Worm (Caenorhabditis elegans) whole organism, L3 larva: ENCODE results near the gene mop-25.1.
A peak's percentile ranks its signal among the peaks of the same experiment; 100 is the strongest.

ENCODE experiments used
- R02D3.7 ChIP-seq: fragments of 150-350 bp; optimal IDR thresholded peaks from 2 replicates; lab custom pipeline; 2014; ENCODE audit warnings: missing biosample characterization, missing genetic modification characterization
- ZK546.5 ChIP-seq: sonication (generic microtip); optimal IDR thresholded peaks from 2 replicates; lab custom pipeline; 2017; ENCODE audit warnings: missing biosample characterization, missing genetic modification characterization
- ama-1 ChIP-seq: fragments of 150-350 bp; optimal IDR thresholded peaks from 2 replicates; lab custom pipeline; 2018
- ceh-82 ChIP-seq: fragments of 150-350 bp; optimal IDR thresholded peaks from 2 replicates; lab custom pipeline; 2014; ENCODE audit warnings: missing biosample characterization, missing genetic modification characterization
- daf-12 ChIP-seq: fragments of 150-350 bp; optimal IDR thresholded peaks from 2 replicates; lab custom pipeline; 2014; ENCODE audit warnings: missing biosample characterization, missing genetic modification reagents, missing genetic modification characterization
- egl-27 ChIP-seq: sonication (generic microtip); optimal IDR thresholded peaks from 4 replicates; lab custom pipeline; 2017; ENCODE audit warnings: missing biosample characterization, missing genetic modification reagents, missing genetic modification characterization
- elt-1 ChIP-seq: fragments of 150-350 bp; optimal IDR thresholded peaks from 2 replicates; lab custom pipeline; 2014; ENCODE audit warnings: missing biosample characterization, missing genetic modification characterization
- elt-2 ChIP-seq: sonication (generic microtip); optimal IDR thresholded peaks from 2 replicates; lab custom pipeline; 2016; ENCODE audit warnings: missing genetic modification reagents, mild to moderate bottlenecking, missing genetic modification characterization, missing compliant biosample characterization
- elt-3 ChIP-seq, 3 experiments: fragments of 150-350 bp in 1 of 3; sonication (generic microtip) in 2 of 3; optimal IDR thresholded peaks; 2 replicates in 2 of 3; 4 replicates in 1 of 3; lab custom pipeline; 2014 to 2017; ENCODE audit warnings: missing biosample characterization in 3 of 3, missing genetic modification characterization in 3 of 3
- eor-1 ChIP-seq, 2 experiments: fragments of 150-350 bp; optimal IDR thresholded peaks; 2 replicates each; lab custom pipeline; 2014 to 2018; ENCODE audit warnings: missing biosample characterization in 2 of 2, missing genetic modification characterization in 2 of 2
- fkh-10 ChIP-seq: sonication (generic microtip); optimal IDR thresholded peaks from 2 replicates; lab custom pipeline; 2017; ENCODE audit warnings: missing biosample characterization, missing genetic modification reagents, missing genetic modification characterization
- fkh-2 ChIP-seq: fragments of 150-350 bp; optimal IDR thresholded peaks from 2 replicates; lab custom pipeline; 2014; ENCODE audit warnings: missing biosample characterization, missing genetic modification reagents, missing genetic modification characterization
- fos-1 ChIP-seq: fragments of 150-350 bp; optimal IDR thresholded peaks from 2 replicates; lab custom pipeline; 2014; ENCODE audit warnings: missing biosample characterization, missing genetic modification characterization
- jun-1 ChIP-seq: fragments of 150-350 bp; optimal IDR thresholded peaks from 2 replicates; lab custom pipeline; 2014; ENCODE audit warnings: missing biosample characterization, missing genetic modification reagents, missing genetic modification characterization
- lin-39 ChIP-seq: fragments of 150-350 bp; optimal IDR thresholded peaks from 2 replicates; lab custom pipeline; 2018; ENCODE audit warnings: missing biosample characterization, missing genetic modification reagents, missing genetic modification characterization
- lsy-12 ChIP-seq: sonication (generic microtip); optimal IDR thresholded peaks from 2 replicates; lab custom pipeline; 2016; ENCODE audit warnings: mild to moderate bottlenecking, missing genetic modification characterization, missing compliant biosample characterization
- mml-1 ChIP-seq: fragments of 150-350 bp; sonication (generic microtip); optimal IDR thresholded peaks from 3 replicates; lab custom pipeline; 2014; ENCODE audit warnings: missing biosample characterization, missing genetic modification characterization
- nfya-1 ChIP-seq: sonication (generic microtip); optimal IDR thresholded peaks from 2 replicates; lab custom pipeline; 2017; ENCODE audit warnings: missing genetic modification characterization, mild to moderate bottlenecking, missing compliant biosample characterization, antibody characterized with exemption, moderate library complexity; ENCODE audit not compliant: insufficient read depth
- nhr-12 ChIP-seq: fragments of 150-350 bp; optimal IDR thresholded peaks from 2 replicates; lab custom pipeline; 2014; ENCODE audit warnings: missing biosample characterization, missing genetic modification characterization
- nhr-28 ChIP-seq: fragments of 150-350 bp; optimal IDR thresholded peaks from 2 replicates; lab custom pipeline; 2014; ENCODE audit warnings: missing biosample characterization, missing genetic modification characterization
- nhr-43 ChIP-seq: sonication (generic microtip); optimal IDR thresholded peaks from 2 replicates; lab custom pipeline; 2016; ENCODE audit warnings: mild to moderate bottlenecking, missing genetic modification characterization, missing compliant biosample characterization; ENCODE audit not compliant: poor library complexity, severe bottlenecking
- nhr-67 ChIP-seq: fragments of 150-350 bp; optimal IDR thresholded peaks from 2 replicates; lab custom pipeline; 2014; ENCODE audit warnings: missing biosample characterization, missing genetic modification characterization
- nhr-76 ChIP-seq: fragments of 150-350 bp; sonication (generic microtip); optimal IDR thresholded peaks from 5 replicates; lab custom pipeline; 2014; ENCODE audit warnings: missing biosample characterization, missing genetic modification characterization
- nhr-77 ChIP-seq: fragments of 150-350 bp; optimal IDR thresholded peaks from 2 replicates; lab custom pipeline; 2014; ENCODE audit warnings: missing biosample characterization, missing genetic modification characterization
- pha-4 ChIP-seq: fragments of 150-350 bp; optimal IDR thresholded peaks from 2 replicates; lab custom pipeline; 2014; ENCODE audit warnings: missing biosample characterization, missing genetic modification reagents, missing genetic modification characterization
- sea-2 ChIP-seq: fragments of 150-350 bp; sonication (generic microtip); optimal IDR thresholded peaks from 4 replicates; lab custom pipeline; 2014; ENCODE audit warnings: missing biosample characterization, missing genetic modification reagents, missing genetic modification characterization
- skn-1 ChIP-seq: fragments of 150-350 bp; optimal IDR thresholded peaks from 2 replicates; lab custom pipeline; 2014; ENCODE audit warnings: missing biosample characterization, missing genetic modification characterization
- snpc-4 ChIP-seq: fragments of 150-350 bp; optimal IDR thresholded peaks from 2 replicates; lab custom pipeline; 2014; ENCODE audit warnings: missing biosample characterization, missing genetic modification characterization
- tbx-2 ChIP-seq: sonication (generic microtip); optimal IDR thresholded peaks from 2 replicates; lab custom pipeline; 2016; ENCODE audit warnings: mild to moderate bottlenecking, missing genetic modification characterization, missing compliant biosample characterization
- unc-39 ChIP-seq: sonication (generic microtip); optimal IDR thresholded peaks from 4 replicates; lab custom pipeline; 2017; ENCODE audit warnings: missing biosample characterization, missing genetic modification characterization
- unc-62 ChIP-seq: fragments of 150-350 bp; sonication (generic microtip); optimal IDR thresholded peaks from 4 replicates; lab custom pipeline; 2014; ENCODE audit warnings: missing biosample characterization, missing genetic modification reagents, missing genetic modification characterization
- zag-1 ChIP-seq: fragments of 150-350 bp; optimal IDR thresholded peaks from 2 replicates; lab custom pipeline; 2014; ENCODE audit warnings: missing biosample characterization, missing genetic modification characterization
- ztf-11 ChIP-seq: fragments of 150-350 bp; optimal IDR thresholded peaks from 2 replicates; lab custom pipeline; 2014; ENCODE audit warnings: missing biosample characterization, missing genetic modification characterization

Gene mop-25.1

ce11 chrX:3969980-3970403 lies 42.0 kb upstream of the mop-25.1 start (continued):
- TF ChIP-seq R02D3.7 (tag; lab: Kevin White, UChicago) (no peak), nfya-1 (tag; lab: Kevin White, UChicago) (peak; percentile 64), nhr-28 (tag; lab: Kevin White, UChicago) (no peak), unc-39 (tag; lab: Kevin White, UChicago) (peak; percentile 4), daf-12 (no peak), ceh-82 (tag; lab: Kevin White, UChicago) (peak; percentile 14), lsy-12 (tag; lab: Kevin White, UChicago) (peak; percentile 74), sea-2 (GFP tag; lab: Kevin White, UChicago) (peak; percentile 41), zag-1 (no peak), nhr-67 (no peak), mml-1 (tag; lab: Kevin White, UChicago) (no peak), elt-3 (tag; optimal IDR thresholded peaks at IDR 0.05; lab: Kevin White, UChicago) (no peak), fos-1 (peak; percentile 25), ztf-11 (no peak), pha-4 (peak; percentile 49), snpc-4 (no peak), egl-27 (peak; percentile 69), nhr-76 (tag; lab: Kevin White, UChicago) (no peak)

DNA sequence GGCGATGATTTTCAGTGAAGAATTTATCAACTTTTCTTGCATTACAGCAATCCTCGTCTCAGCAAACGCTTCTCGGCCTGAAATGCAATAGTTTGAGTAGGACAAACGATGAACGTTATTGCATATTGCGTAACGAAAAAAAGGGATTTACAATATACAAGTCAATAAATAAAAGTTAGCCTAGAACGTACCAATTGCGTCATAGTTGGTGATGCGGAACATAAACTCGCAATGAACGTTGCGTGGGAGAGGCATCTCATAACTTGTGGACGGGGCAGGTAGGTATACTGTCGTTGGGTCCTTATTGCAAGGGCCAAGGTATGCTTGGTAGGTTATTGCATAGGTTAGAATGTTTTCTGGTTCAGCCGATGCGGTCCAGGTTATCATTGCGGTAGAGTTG lies 41.2 kb upstream of the mop-25.1 start:
- TF ChIP-seq fkh-2 (tag; lab: Kevin White, UChicago): no peak
- TF ChIP-seq lin-39 (tag; lab: Kevin White, UChicago): no peak
- TF ChIP-seq elt-1: no peak

DNA sequence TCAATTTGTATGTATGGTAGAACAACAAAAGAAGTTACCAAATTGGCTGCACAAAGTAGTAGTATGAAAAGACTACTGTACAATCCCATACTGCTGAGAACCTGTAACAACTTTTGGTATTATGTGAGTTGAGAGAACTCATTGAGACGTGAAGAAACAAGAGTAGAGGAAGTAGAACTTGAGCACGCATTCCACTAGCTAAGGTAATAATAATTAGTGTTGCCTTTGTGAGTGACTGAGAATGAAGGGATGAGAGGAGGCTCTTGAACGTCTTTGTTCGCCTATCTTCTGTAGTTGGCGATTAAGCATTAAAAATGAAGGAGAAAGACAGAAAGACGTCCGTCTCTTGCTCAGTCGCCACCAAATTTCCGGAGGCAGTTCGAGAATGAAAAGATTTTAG lies 38.5 kb upstream of the mop-25.1 start, which contains the start of gene C16B8.4:
Gene C16B8.4, minus strand, starts transcription at position 101 of the 400 bp plus-strand sequence.
- TF ChIP-seq ama-1 (lab: Kevin White, UChicago) (no peak), daf-12 (no peak), eor-1 (tag; optimal IDR thresholded peaks at IDR 0.05; lab: Kevin White, UChicago) (no peak), elt-1 (no peak), fkh-10 (GFP tag; lab: Kevin White, UChicago) (no peak), lsy-12 (tag; lab: Kevin White, UChicago) (no peak), unc-62 (GFP tag; lab: Kevin White, UChicago) (no peak), ZK546.5 (tag; lab: Kevin White, UChicago) (no peak), ztf-11 (no peak), elt-2 (tag; lab: Kevin White, UChicago) (no peak), unc-39 (tag; lab: Kevin White, UChicago) (no peak), nhr-28 (tag; lab: Kevin White, UChicago) (no peak), nfya-1 (tag; lab: Kevin White, UChicago) (no peak), jun-1 (no peak), fos-1 (no peak), nhr-43 (tag; lab: Kevin White, UChicago) (no peak)

- TF ChIP-seq nfya-1 (tag; lab: Kevin White, UChicago) (peak; percentile 25), nhr-12 (no peak)
Observed at ce11 chrX:3974160-3974559, 37.9 kb upstream of the mop-25.1 start.

DNA sequence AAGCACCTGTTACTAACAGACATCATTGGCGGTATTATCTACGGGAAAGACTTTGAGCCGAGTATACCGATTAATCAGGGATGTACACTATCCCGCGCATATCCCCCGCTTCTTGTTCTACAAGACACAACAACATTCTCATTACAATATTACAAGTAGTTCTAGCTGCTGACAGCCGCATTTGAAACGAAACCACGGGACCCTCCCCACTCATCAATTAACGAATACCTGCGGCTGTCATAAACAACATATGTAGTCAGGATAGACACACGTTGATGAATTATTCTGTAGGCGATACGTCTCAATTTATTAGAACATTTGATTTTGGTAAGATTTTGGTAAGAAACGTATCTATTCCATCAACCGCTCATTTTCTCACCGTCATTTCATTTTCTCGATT lies 35.3 kb upstream of the mop-25.1 start:
- peak; percentile 8 for TF ChIP-seq lin-39 (tag; lab: Kevin White, UChicago)
- no peak for TF ChIP-seq nhr-43 (tag; lab: Kevin White, UChicago)

ce11 chrX:3977271-3977670 lies 34.7 kb upstream of the mop-25.1 start:
- TF ChIP-seq tbx-2 (tag; lab: Kevin White, UChicago) (no peak), ztf-11 (no peak), snpc-4 (no peak), skn-1 (tag; lab: Kevin White, UChicago) (no peak), nhr-77 (tag; lab: Kevin White, UChicago) (no peak)
